Worm (Caenorhabditis elegans) whole organism, mixed stage, embryonic: ENCODE results near the gene B0563.18.
"Not testable (repeated sequence)": the region's sequence is repeated elsewhere in the genome, so short reads cannot be mapped to it uniquely, and the experiment has no call there.

ENCODE experiments used
- M03D4.4 ChIP-seq: sonication (generic microtip); optimal IDR thresholded peaks from 2 replicates; lab custom pipeline; 2017; ENCODE audit warnings: mild to moderate bottlenecking, missing genetic modification characterization, missing compliant biosample characterization
- bed-3 ChIP-seq: fragments of 200-800 bp; sonication (Bioruptor generic); optimal IDR thresholded peaks from 3 replicates; lab custom pipeline; 2018; ENCODE audit warnings: mild to moderate bottlenecking, missing genetic modification characterization, moderate library complexity, missing compliant biosample characterization
- blmp-1 ChIP-seq: fragments of 150-350 bp; optimal IDR thresholded peaks from 2 replicates; lab custom pipeline; 2014; ENCODE audit warnings: missing biosample characterization, missing genetic modification characterization
- ceh-39 ChIP-seq: fragments of 150-350 bp; optimal IDR thresholded peaks from 2 replicates; lab custom pipeline; 2014; ENCODE audit warnings: missing biosample characterization, missing genetic modification characterization
- ceh-43 ChIP-seq: fragments of 200-800 bp; sonication (Bioruptor generic); optimal IDR thresholded peaks from 2 replicates; lab custom pipeline; 2018; ENCODE audit warnings: mild to moderate bottlenecking, missing genetic modification characterization, moderate library complexity, missing compliant biosample characterization
- ceh-83 ChIP-seq: fragments of 200-800 bp; sonication (Bioruptor generic); optimal IDR thresholded peaks from 2 replicates; lab custom pipeline; 2018; ENCODE audit warnings: mild to moderate bottlenecking, missing genetic modification characterization, missing compliant biosample characterization
- ces-1 ChIP-seq: fragments of 150-350 bp; optimal IDR thresholded peaks from 2 replicates; lab custom pipeline; 2014; ENCODE audit warnings: missing biosample characterization, missing genetic modification reagents, missing genetic modification characterization
- cnd-1 ChIP-seq: fragments of 200-800 bp; sonication (Bioruptor generic); optimal IDR thresholded peaks from 2 replicates; lab custom pipeline; 2018; ENCODE audit warnings: mild to moderate bottlenecking, missing genetic modification characterization, missing compliant biosample characterization
- drap-1 ChIP-seq: fragments of 200-800 bp; sonication (Bioruptor generic); optimal IDR thresholded peaks from 3 replicates; lab custom pipeline; 2018; ENCODE audit warnings: mild to moderate bottlenecking, missing genetic modification characterization, missing compliant biosample characterization
- elt-1 ChIP-seq: sonication (generic microtip); optimal IDR thresholded peaks from 2 replicates; lab custom pipeline; 2017; ENCODE audit warnings: missing genetic modification characterization, mild to moderate bottlenecking, missing compliant biosample characterization, antibody characterized with exemption, moderate library complexity, borderline replicate concordance; ENCODE audit not compliant: insufficient read depth
- elt-3 ChIP-seq: fragments of 150-350 bp; optimal IDR thresholded peaks from 2 replicates; lab custom pipeline; 2014; ENCODE audit warnings: missing biosample characterization, missing genetic modification characterization
- flh-1 ChIP-seq: fragments of 200-800 bp; sonication (Bioruptor generic); optimal IDR thresholded peaks from 2 replicates; lab custom pipeline; 2018; ENCODE audit warnings: mild to moderate bottlenecking, missing genetic modification characterization, moderate library complexity, missing compliant biosample characterization
- hlh-1 ChIP-seq: fragments of 150-350 bp; optimal IDR thresholded peaks from 2 replicates; lab custom pipeline; 2014; ENCODE audit warnings: missing biosample characterization, missing genetic modification reagents, missing genetic modification characterization
- lin-13 ChIP-seq: fragments of 150-350 bp; optimal IDR thresholded peaks from 2 replicates; lab custom pipeline; 2014; ENCODE audit warnings: missing biosample characterization, missing genetic modification characterization
- lin-32 ChIP-seq: fragments of 200-800 bp; sonication (Bioruptor generic); optimal IDR thresholded peaks from 2 replicates; lab custom pipeline; 2018; ENCODE audit warnings: mild to moderate bottlenecking, missing genetic modification characterization, missing compliant biosample characterization
- lsy-2 ChIP-seq: fragments of 150-350 bp; optimal IDR thresholded peaks from 2 replicates; lab custom pipeline; 2014; ENCODE audit warnings: missing biosample characterization, missing genetic modification characterization
- mab-5 ChIP-seq: fragments of 150-350 bp; optimal IDR thresholded peaks from 2 replicates; lab custom pipeline; 2014; ENCODE audit warnings: missing biosample characterization, missing genetic modification characterization
- mls-2 ChIP-seq: sonication (generic microtip); optimal IDR thresholded peaks from 2 replicates; lab custom pipeline; 2016; ENCODE audit warnings: mild to moderate bottlenecking, missing genetic modification characterization, moderate library complexity, missing compliant biosample characterization
- nhr-12 ChIP-seq: fragments of 150-350 bp; optimal IDR thresholded peaks from 2 replicates; lab custom pipeline; 2014; ENCODE audit warnings: missing biosample characterization, missing genetic modification characterization
- nhr-2 ChIP-seq: fragments of 150-350 bp; optimal IDR thresholded peaks from 2 replicates; lab custom pipeline; 2014; ENCODE audit warnings: missing biosample characterization, missing genetic modification characterization
- nhr-237 ChIP-seq: fragments of 150-350 bp; optimal IDR thresholded peaks from 2 replicates; lab custom pipeline; 2014; ENCODE audit warnings: missing biosample characterization, missing genetic modification characterization
- nhr-76 ChIP-seq: sonication (generic microtip); optimal IDR thresholded peaks from 2 replicates; lab custom pipeline; 2017; ENCODE audit warnings: missing biosample characterization, missing genetic modification characterization
- pha-4 ChIP-seq: fragments of 150-350 bp; optimal IDR thresholded peaks from 2 replicates; lab custom pipeline; 2018; ENCODE audit warnings: missing biosample characterization, missing genetic modification reagents, missing genetic modification characterization
- sem-2 ChIP-seq: fragments of 200-800 bp; sonication (Bioruptor generic); optimal IDR thresholded peaks from 2 replicates; lab custom pipeline; 2018; ENCODE audit warnings: mild to moderate bottlenecking, missing genetic modification characterization, missing compliant biosample characterization
- snpc-4 ChIP-seq: fragments of 150-350 bp; optimal IDR thresholded peaks from 2 replicates; lab custom pipeline; 2014; ENCODE audit warnings: missing biosample characterization, missing genetic modification characterization
- sptf-1 ChIP-seq: sonication (generic microtip); optimal IDR thresholded peaks from 2 replicates; lab custom pipeline; 2017; ENCODE audit warnings: mild to moderate bottlenecking, missing genetic modification characterization, moderate library complexity, missing compliant biosample characterization
- tbx-8 ChIP-seq: fragments of 200-800 bp; sonication (Bioruptor generic); optimal IDR thresholded peaks from 2 replicates; lab custom pipeline; 2018; ENCODE audit warnings: mild to moderate bottlenecking, missing genetic modification characterization, moderate library complexity, missing compliant biosample characterization
- unc-120 ChIP-seq: sonication (generic microtip); optimal IDR thresholded peaks from 2 replicates; lab custom pipeline; 2017; ENCODE audit warnings: missing genetic modification characterization, missing compliant biosample characterization; ENCODE audit not compliant: poor library complexity, severe bottlenecking
- unc-39 ChIP-seq: fragments of 150-350 bp; optimal IDR thresholded peaks from 2 replicates; lab custom pipeline; 2014; ENCODE audit warnings: missing biosample characterization, missing genetic modification characterization
- unc-62 ChIP-seq: fragments of 150-350 bp; optimal IDR thresholded peaks from 2 replicates; lab custom pipeline; 2014; ENCODE audit warnings: missing biosample characterization, missing genetic modification reagents, missing genetic modification characterization

B0563.18 gene

DNA sequence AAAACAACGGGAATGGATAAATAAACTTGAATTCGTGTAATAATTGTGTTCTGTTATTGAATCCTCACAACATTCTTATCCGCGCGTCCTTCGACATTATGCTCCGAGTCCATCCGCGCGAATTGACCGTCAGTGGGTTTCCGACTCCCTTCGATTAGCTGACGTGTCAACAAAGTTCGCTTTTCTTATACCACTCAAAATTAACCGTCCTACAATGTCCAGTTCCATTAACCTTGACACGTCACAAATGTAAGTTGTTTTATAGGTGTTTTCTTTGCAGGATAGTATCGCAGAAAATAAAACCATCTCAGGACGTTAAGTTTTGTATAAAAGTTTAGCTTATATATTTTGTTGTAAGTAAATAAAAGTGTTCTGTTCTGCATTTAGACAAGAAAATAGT is 31.1 kb downstream of the B0563.18 start, which contains the start of gene crb-3:
Gene crb-3, plus strand, starts transcription at position 301 of the 400 bp plus-strand sequence.
- not testable (repeated sequence) for TF ChIP-seq sptf-1 (tag; lab: Kevin White, UChicago); unc-39 (tag; lab: Kevin White, UChicago); bed-3 (GFP tag; lab: Kevin White, UChicago)

DNA sequence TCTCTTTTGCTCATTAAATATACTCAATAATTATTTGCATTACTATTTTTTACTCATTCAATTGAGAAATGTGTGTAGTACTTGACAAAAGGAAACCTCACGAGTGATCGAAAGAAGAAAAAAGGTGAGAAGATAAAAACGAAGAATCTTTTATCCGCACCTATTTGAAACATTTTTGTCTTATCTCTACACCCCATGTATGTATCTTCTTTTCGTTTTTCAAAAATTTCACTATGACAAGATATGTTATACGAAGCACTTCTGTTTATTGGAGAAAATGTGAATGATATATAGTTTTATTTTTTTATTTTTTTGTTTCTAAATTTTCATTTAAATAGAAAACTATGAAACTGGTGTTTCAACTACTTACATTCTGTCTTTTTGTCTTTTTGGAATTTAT is 32.6 kb downstream of the B0563.18 start:
- no peak for TF ChIP-seq unc-120 (tag; lab: Kevin White, UChicago)
- no peak for TF ChIP-seq M03D4.4 (tag; lab: Kevin White, UChicago)
- no peak for TF ChIP-seq nhr-12
- no peak for TF ChIP-seq nhr-2
- no peak for TF ChIP-seq drap-1 (GFP tag; lab: Kevin White, UChicago)
- no peak for TF ChIP-seq tbx-8 (GFP tag; lab: Kevin White, UChicago)
- no peak for TF ChIP-seq ceh-83
- no peak for TF ChIP-seq mls-2 (tag; lab: Kevin White, UChicago)
- no peak for TF ChIP-seq mab-5
- TF ChIP-seq flh-1 (GFP tag; lab: Kevin White, UChicago) = no peak
- TF ChIP-seq lin-32 (GFP tag; lab: Kevin White, UChicago) = no peak

- no peak for TF ChIP-seq ceh-83
- TF ChIP-seq hlh-1 (tag; lab: Kevin White, UChicago) = no peak
- TF ChIP-seq mab-5 = no peak
- TF ChIP-seq lsy-2 (tag; lab: Kevin White, UChicago) = no peak
Measured at ce11 chrX:9206731-9207130, 34.4 kb downstream of the B0563.18 start.

ce11 chrX:9208492-9208891 is 36.1 kb downstream of the B0563.18 start:
- TF ChIP-seq mab-5 = no peak
- no peak for TF ChIP-seq lin-32 (GFP tag; lab: Kevin White, UChicago)
- TF ChIP-seq pha-4 (tag; lab: Kevin White, UChicago) = no peak
- TF ChIP-seq drap-1 (GFP tag; lab: Kevin White, UChicago) = no peak
- TF ChIP-seq sptf-1 (tag; lab: Kevin White, UChicago) = no peak
- TF ChIP-seq nhr-76 (tag; lab: Kevin White, UChicago) = no peak
- no peak for TF ChIP-seq ceh-39 (tag; lab: Kevin White, UChicago)
- TF ChIP-seq, all 35 proteins: peak for 0

- TF ChIP-seq ceh-43 (GFP tag; lab: Kevin White, UChicago) (no peak), mab-5 (no peak), nhr-12 (no peak), unc-62 (GFP tag; lab: Kevin White, UChicago) (no peak), lsy-2 (tag; lab: Kevin White, UChicago) (no peak), tbx-8 (GFP tag; lab: Kevin White, UChicago) (no peak), drap-1 (GFP tag; lab: Kevin White, UChicago) (no peak), M03D4.4 (tag; lab: Kevin White, UChicago) (no peak), cnd-1 (no peak), unc-39 (tag; lab: Kevin White, UChicago) (no peak), nhr-76 (tag; lab: Kevin White, UChicago) (no peak), elt-1 (no peak), nhr-237 (no peak), ces-1 (GFP tag; lab: Kevin White, UChicago) (no peak), flh-1 (GFP tag; lab: Kevin White, UChicago) (no peak), snpc-4 (tag; lab: Kevin White, UChicago) (no peak), lin-13 (tag; lab: Kevin White, UChicago) (no peak), sem-2 (no peak)
Measured at ce11 chrX:9208933-9209332, 36.6 kb downstream of the B0563.18 start.

DNA sequence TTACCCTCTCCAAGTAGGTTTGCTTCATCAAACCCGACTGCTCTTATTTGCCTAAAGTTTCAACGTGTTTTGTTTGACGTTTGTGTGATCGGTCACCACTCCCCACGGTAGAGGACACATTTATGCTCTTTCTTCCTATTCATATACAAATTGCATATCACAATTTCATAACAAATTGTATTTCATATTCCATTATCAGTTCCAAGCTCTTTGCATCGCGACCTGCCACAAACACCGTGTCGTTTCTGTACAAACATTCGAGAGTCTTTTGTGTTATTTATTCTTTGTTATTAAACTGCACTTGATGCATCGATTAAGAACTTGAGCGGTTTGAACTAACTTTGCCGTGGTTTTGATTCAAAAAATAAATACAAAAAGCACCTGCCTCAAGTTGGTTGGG is 37.7 kb downstream of the B0563.18 start:
- TF ChIP-seq flh-1 (GFP tag; lab: Kevin White, UChicago) (no peak), elt-1 (no peak), sem-2 (no peak), snpc-4 (tag; lab: Kevin White, UChicago) (no peak), unc-39 (tag; lab: Kevin White, UChicago) (no peak), blmp-1 (tag; lab: Kevin White, UChicago) (no peak), elt-3 (tag; lab: Kevin White, UChicago) (no peak), cnd-1 (no peak)
- TF ChIP-seq, all 35 proteins: peak for 0
